Worm (Caenorhabditis elegans) whole organism, young adult: Measurements from ENCODE around the gene ztf-22.

Experiments
- F33H1.4 ChIP-seq: fragments of 200-800 bp; sonication (Bioruptor generic); IDR thresholded peaks from 2 replicates; pipeline ENCODE4 v1.3.6; 2022; ENCODE audit warnings: missing genetic modification reagents, missing genetic modification characterization, missing compliant biosample characterization
- F57C9.4 ChIP-seq: sonication (generic microtip); optimal IDR thresholded peaks from 2 replicates; lab custom pipeline; 2017; ENCODE audit warnings: mild to moderate bottlenecking, missing genetic modification characterization, missing compliant biosample characterization
- attf-5 ChIP-seq: fragments of 200-800 bp; sonication (Bioruptor generic); optimal IDR thresholded peaks from 2 replicates; lab custom pipeline; 2018; ENCODE audit warnings: mild to moderate bottlenecking, missing genetic modification characterization, missing compliant biosample characterization
- die-1 ChIP-seq: sonication (generic microtip); optimal IDR thresholded peaks from 2 replicates; lab custom pipeline; 2016; ENCODE audit warnings: missing genotype, mild to moderate bottlenecking, missing genetic modification characterization, missing compliant biosample characterization
- dox-1 ChIP-seq: fragments of 200-800 bp; sonication (Bioruptor generic); IDR thresholded peaks from 2 replicates; pipeline ENCODE4 v1.3.6; 2022; ENCODE audit warnings: missing genetic modification reagents, missing genetic modification characterization, missing compliant biosample characterization
- dpff-1 ChIP-seq: sonication (generic microtip); optimal IDR thresholded peaks from 2 replicates; lab custom pipeline; 2017; ENCODE audit warnings: mild to moderate bottlenecking, missing genetic modification characterization, missing compliant biosample characterization
- hrde-1 ChIP-seq: sonication (generic microtip); optimal IDR thresholded peaks from 2 replicates; lab custom pipeline; 2016; ENCODE audit warnings: missing genetic modification characterization, mild to moderate bottlenecking, missing compliant biosample characterization, moderate library complexity, missing genotype, missing genetic modification reagents, borderline replicate concordance
- lag-1 ChIP-seq: fragments of 200-800 bp; sonication (Bioruptor generic); IDR thresholded peaks from 2 replicates; pipeline ENCODE4 v1.3.6; 2022; ENCODE audit warnings: missing genetic modification reagents, missing genetic modification characterization, missing compliant biosample characterization
- nhr-120 ChIP-seq: fragments of 200-800 bp; sonication (Bioruptor generic); IDR thresholded peaks from 2 replicates; pipeline ENCODE4 v1.3.6; 2022; ENCODE audit warnings: missing genetic modification characterization, missing compliant biosample characterization
- snpc-4 ChIP-seq, 5 experiments: fragments of 150-350 bp in 1 of 5; sonication (generic microtip) in 4 of 5; optimal IDR thresholded peaks; 2 replicates each; lab custom pipeline; 2014 to 2018; ENCODE audit warnings: missing genetic modification characterization in 5 of 5, missing biosample characterization in 3 of 5, antibody characterized with exemption in 2 of 5, mild to moderate bottlenecking in 2 of 5, missing compliant biosample characterization in 2 of 5, missing genotype in 2 of 5, moderate library complexity in 2 of 5, missing genetic modification reagents in 1 of 5
- unc-62 ChIP-seq: fragments of 150-350 bp; optimal IDR thresholded peaks from 2 replicates; lab custom pipeline; 2014; ENCODE audit warnings: missing biosample characterization, missing genetic modification reagents, missing genetic modification characterization
- ztf-28 ChIP-seq: fragments of 200-800 bp; sonication (Bioruptor generic); IDR thresholded peaks from 2 replicates; pipeline ENCODE4 v1.3.6; 2022; ENCODE audit warnings: missing genetic modification reagents, missing genetic modification characterization, missing compliant biosample characterization

ce11 chrII:13235289-13235688 is 50.3 kb downstream of the ztf-22 start, which contains the start of gene flp-16:
- no peak for TF ChIP-seq nhr-120 (GFP tag; lab: Robert Waterston, UW)
- no peak for TF ChIP-seq F33H1.4 (GFP tag; lab: Robert Waterston, UW)
- TF ChIP-seq attf-5 (GFP tag; lab: Kevin White, UChicago) = no peak
- TF ChIP-seq hrde-1 (tag; lab: Kevin White, UChicago) = no peak
- no peak for TF ChIP-seq F57C9.4
- TF ChIP-seq dpff-1 (tag; lab: Kevin White, UChicago) = no peak
- TF ChIP-seq snpc-4 (GFP tag; optimal IDR thresholded peaks at IDR 0.05; lab: Kevin White, UChicago) = no peak
- TF ChIP-seq snpc-4 (tag; optimal IDR thresholded peaks at IDR 0.05; lab: Kevin White, UChicago) = no peak
- no peak for TF ChIP-seq unc-62
- no peak for TF ChIP-seq die-1 (tag; lab: Kevin White, UChicago)
- TF ChIP-seq lag-1 (GFP tag; lab: Robert Waterston, UW) = no peak
- no peak for TF ChIP-seq dox-1
- TF ChIP-seq ztf-28 (GFP tag; lab: Robert Waterston, UW) = no peak
